Worm (Caenorhabditis elegans): Measurements from ENCODE around the gene E04F6.10.

Gene E04F6.10

ce11 chrII:7196040-7196439 is 20.9 kb downstream of the E04F6.10 start, which contains the start of gene maoc-1:
Gene maoc-1, plus strand, starts transcription at chrII:7196276.
- TF ChIP-seq elt-2 (tag; optimal IDR thresholded peaks at IDR 0.05) (peak; percentile 6), C04F5.9 (tag; optimal IDR thresholded peaks at IDR 0.05) (no peak), nhr-12 (tag; optimal IDR thresholded peaks at IDR 0.05) (no peak), fkh-4 (tag; optimal IDR thresholded peaks at IDR 0.05; ENCODE audit: borderline replicate concordance) (no peak), lin-35 (GFP tag; optimal IDR thresholded peaks at IDR 0.05) (peak in 1 of 2 experiments; percentile 18), C34B4.2 (tag; optimal IDR thresholded peaks at IDR 0.05) (no peak), egl-27 (tag; optimal IDR thresholded peaks at IDR 0.05) (no peak), nhr-20 (tag; optimal IDR thresholded peaks at IDR 0.05) (peak; percentile 36), blmp-1 (tag; optimal IDR thresholded peaks at IDR 0.05) (peak; percentile 5)

- TF ChIP-seq efl-1 (optimal IDR thresholded peaks at IDR 0.05), result no peak
- TF ChIP-seq efl-1 (GFP tag; optimal IDR thresholded peaks at IDR 0.05 in 1 of 2), result no peak
- no peak for TF ChIP-seq elt-2 (tag; optimal IDR thresholded peaks at IDR 0.05)
- TF ChIP-seq fkh-4 (tag; optimal IDR thresholded peaks at IDR 0.05; ENCODE audit: borderline replicate concordance), result no peak
- TF ChIP-seq swsn-7 (tag; optimal IDR thresholded peaks at IDR 0.05), result no peak
- no peak for TF ChIP-seq unc-86 (tag; optimal IDR thresholded peaks at IDR 0.05)
- TF ChIP-seq mef-2 (tag; optimal IDR thresholded peaks at IDR 0.05), result no peak
- no peak for TF ChIP-seq zip-4 (GFP tag; optimal IDR thresholded peaks at IDR 0.05)
- TF ChIP-seq nhr-84 (tag; optimal IDR thresholded peaks at IDR 0.05), result no peak
- no peak for TF ChIP-seq aha-1 (tag; optimal IDR thresholded peaks at IDR 0.05)
- no peak for TF ChIP-seq ceh-88 (GFP tag; IDR thresholded peaks at IDR 0.05)
- TF ChIP-seq xbp-1 (tag; optimal IDR thresholded peaks at IDR 0.05), result no peak
- no peak for TF ChIP-seq ceh-8 (GFP tag; optimal IDR thresholded peaks at IDR 0.05)
- no peak for TF ChIP-seq nhr-90 (tag; optimal IDR thresholded peaks at IDR 0.05; ENCODE audit: poor library complexity)
- no peak for TF ChIP-seq tbx-2 (tag; optimal IDR thresholded peaks at IDR 0.05)
- no peak for TF ChIP-seq blmp-1 (tag; optimal IDR thresholded peaks at IDR 0.05)
These were observed 21.4 kb downstream of the E04F6.10 start, which contains the start of gene acdh-12 for ce11 chrII:7195541-7195940. Gene acdh-12, minus strand, starts transcription at chrII:7195641.

ce11 chrII:7189120-7189519 is 27.8 kb downstream of the E04F6.10 start, which contains the start of gene E04F6.4:
Gene E04F6.4, plus strand, starts transcription at chrII:7189420.
- no peak for TF ChIP-seq swsn-7 (tag; optimal IDR thresholded peaks at IDR 0.05)
- TF ChIP-seq grh-1 (GFP tag; IDR thresholded peaks at IDR 0.05), result no peak
- no peak for TF ChIP-seq unc-62 (GFP tag; optimal IDR thresholded peaks at IDR 0.05)
- no peak for TF ChIP-seq lir-3 (tag; optimal IDR thresholded peaks at IDR 0.05; ENCODE audit: poor library complexity)
- no peak for TF ChIP-seq egl-13 (tag; optimal IDR thresholded peaks at IDR 0.05)
- no peak for TF ChIP-seq zip-4 (GFP tag; optimal IDR thresholded peaks at IDR 0.05)
- no peak for TF ChIP-seq lsy-2 (tag; optimal IDR thresholded peaks at IDR 0.05)
- no peak for TF ChIP-seq dsc-1 (tag; optimal IDR thresholded peaks at IDR 0.05)
- TF ChIP-seq ceh-90 (tag; optimal IDR thresholded peaks at IDR 0.05), result no peak
- TF ChIP-seq tlp-1 (tag; optimal IDR thresholded peaks at IDR 0.05), result no peak
- TF ChIP-seq fkh-4 (tag; optimal IDR thresholded peaks at IDR 0.05; ENCODE audit: borderline replicate concordance), result no peak
- no peak for TF ChIP-seq nhr-84 (tag; optimal IDR thresholded peaks at IDR 0.05)
- TF ChIP-seq aha-1 (tag; optimal IDR thresholded peaks at IDR 0.05), result no peak

- TF ChIP-seq ztf-4 (tag; optimal IDR thresholded peaks at IDR 0.05) (no peak), lir-3 (tag; optimal IDR thresholded peaks at IDR 0.05; ENCODE audit: poor library complexity) (peak; percentile 34)
These were observed 29.8 kb downstream of the E04F6.10 start, which contains the start of gene C27H5.6 for ce11 chrII:7187110-7187509. Gene C27H5.6, minus strand, starts transcription at chrII:7187210.

ce11 chrII:7186117-7186516 is 30.8 kb downstream of the E04F6.10 start:
- TF ChIP-seq lin-15B (tag; optimal IDR thresholded peaks at IDR 0.05) (no peak), sptf-1 (tag; optimal IDR thresholded peaks at IDR 0.05) (no peak), skn-1 (tag; optimal IDR thresholded peaks at IDR 0.05) (no peak), F16B12.6 (tag; optimal IDR thresholded peaks at IDR 0.05) (no peak), ztf-11 (tag; optimal IDR thresholded peaks at IDR 0.05) (no peak), fos-1 (tag; optimal IDR thresholded peaks at IDR 0.05) (no peak), egl-13 (tag; optimal IDR thresholded peaks at IDR 0.05) (no peak), Y116A8C.19 (tag; optimal IDR thresholded peaks at IDR 0.05; ENCODE audit: borderline replicate concordance) (no peak), pqm-1 (tag; optimal IDR thresholded peaks at IDR 0.05) (no peak), hpl-2 (GFP tag; optimal IDR thresholded peaks at IDR 0.05) (no peak)

Data from whole organism, L1 larva.